ENCODE assay signal across 1 fruit fly cellular context in the genomic region with DNA sequence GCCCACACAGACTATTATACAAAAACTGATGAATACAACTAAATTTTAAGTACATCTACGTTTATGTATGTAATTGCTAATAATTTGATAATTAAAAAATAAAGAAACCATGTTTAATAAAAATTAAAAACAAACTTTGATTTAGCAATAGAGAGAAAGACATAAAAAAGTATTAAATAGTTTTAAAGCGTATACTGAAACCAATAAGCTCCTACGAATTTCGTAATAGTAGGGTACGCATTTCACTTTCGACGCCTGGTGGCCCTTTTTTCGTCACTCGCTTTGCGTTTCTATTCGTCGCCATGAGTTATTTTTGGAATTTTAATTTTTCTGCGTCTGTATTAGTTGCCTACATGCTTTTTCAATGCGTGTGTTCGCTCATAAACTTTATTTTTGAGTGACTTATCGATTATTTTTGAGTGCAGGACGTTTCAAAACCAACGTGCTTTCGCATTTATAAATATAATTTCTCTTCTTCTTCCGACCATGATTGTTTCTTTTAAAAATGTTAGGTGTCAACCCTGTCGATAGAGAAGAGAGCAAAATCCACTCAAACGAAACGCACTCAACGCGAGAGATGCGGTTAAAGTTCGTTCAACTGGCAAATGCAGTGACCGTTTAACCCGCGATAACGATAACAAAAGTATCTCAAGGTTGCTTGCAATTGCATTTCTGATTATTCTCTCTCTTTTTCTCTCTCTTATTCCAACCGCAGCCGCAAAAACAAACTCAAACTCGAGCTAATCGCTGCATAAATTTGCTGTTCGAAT.
A peak's percentile ranks its signal among the peaks of the same experiment; 100 is the strongest.
TF ChIP-seq lines count a peak whose summit lies in the region.

A gene (plus strand): TSS at position 569 of the 770 bp plus-strand sequence.

TF ChIP-seq in whole organism, embryonic, 481 proteins besides CTCF, POLR2A, EP300 and RAD21 (continued from another document and continues in another):
- TF ChIP-seq CG8290 (GFP tag; optimal IDR thresholded peaks at IDR 0.05; lab: Kevin White, UChicago) = peak; percentile 41
- TF ChIP-seq CG8290 (tag; optimal IDR thresholded peaks at IDR 0.05; lab: Kevin White, UChicago) = peak in 1 of 2 experiments; percentile 5
- TF ChIP-seq ems (GFP tag; optimal IDR thresholded peaks at IDR 0.05; lab: Kevin White, UChicago) = peak; percentile 43
- no peak for TF ChIP-seq CG12942 (GFP tag; optimal IDR thresholded peaks at IDR 0.05; lab: Kevin White, UChicago)
- TF ChIP-seq Antp (GFP tag; optimal IDR thresholded peaks at IDR 0.05; lab: Kevin White, UChicago) = peak; percentile 35
- peak; percentile 84 for TF ChIP-seq HLH4C (GFP tag; IDR thresholded peaks at IDR 0.05; lab: Robert Waterston, UW; ENCODE audit: partially characterized antibody)
- TF ChIP-seq Oli (tag; optimal IDR thresholded peaks at IDR 0.05; lab: Kevin White, UChicago) = peak; percentile 29
- TF ChIP-seq gsb-n (tag; optimal IDR thresholded peaks at IDR 0.05; lab: Kevin White, UChicago) = peak; percentile 89
- no peak for TF ChIP-seq Elba2 (GFP tag; optimal IDR thresholded peaks at IDR 0.05; lab: Kevin White, UChicago)
- peak; percentile 88 for TF ChIP-seq CG7839 (tag; optimal IDR thresholded peaks at IDR 0.05; lab: Kevin White, UChicago)
- no peak for TF ChIP-seq usp (GFP tag; optimal IDR thresholded peaks at IDR 0.05; lab: Kevin White, UChicago)
- TF ChIP-seq CG4282 (GFP tag; optimal IDR thresholded peaks at IDR 0.05; lab: Kevin White, UChicago) = no peak
- peak; percentile 84 for TF ChIP-seq CG8924 (tag; optimal IDR thresholded peaks at IDR 0.05; lab: Kevin White, UChicago)
- TF ChIP-seq Fer1 (GFP tag; optimal IDR thresholded peaks at IDR 0.05; lab: Kevin White, UChicago) = peak; percentile 87
- peak; percentile 33 for TF ChIP-seq CG34376 (GFP tag; optimal IDR thresholded peaks at IDR 0.05; lab: Kevin White, UChicago)
- TF ChIP-seq CG10654 (GFP tag; optimal IDR thresholded peaks at IDR 0.05; lab: Kevin White, UChicago) = peak; percentile 58
- TF ChIP-seq grau (tag; optimal IDR thresholded peaks at IDR 0.05; lab: Kevin White, UChicago) = peak; percentile 86
- TF ChIP-seq chinmo (GFP tag; IDR thresholded peaks at IDR 0.05; lab: Robert Waterston, UW; ENCODE audit: partially characterized antibody) = peak; percentile 85; the same call in 3 of the 4 replicates
- TF ChIP-seq wdn (GFP tag; IDR thresholded peaks at IDR 0.05; lab: Robert Waterston, UW) = 0 out of 2 replicates have a peak, but pooled peaks have one; percentile 40
- no peak for TF ChIP-seq disco-r (GFP tag; optimal IDR thresholded peaks at IDR 0.05; lab: Kevin White, UChicago)
- TF ChIP-seq bsh (GFP tag; optimal IDR thresholded peaks at IDR 0.05; lab: Kevin White, UChicago) = peak in 1 of 2 experiments; percentile 93
- TF ChIP-seq amos (GFP tag; IDR thresholded peaks at IDR 0.05; lab: Robert Waterston, UW; ENCODE audit: partially characterized antibody) = peak; percentile 22; the same call in 1 of the 2 replicates
- peak; percentile 41 for TF ChIP-seq B-H2 (GFP tag; optimal IDR thresholded peaks at IDR 0.05; lab: Kevin White, UChicago)
- TF ChIP-seq Mrtf (GFP tag; IDR thresholded peaks at IDR 0.05; lab: Robert Waterston, UW) = peak; percentile 75; the same call in 1 of the 3 replicates
- no peak for TF ChIP-seq Atf3 (GFP tag; optimal IDR thresholded peaks at IDR 0.05; lab: Kevin White, UChicago)
- TF ChIP-seq Tbp (GFP tag; optimal IDR thresholded peaks at IDR 0.05; lab: Kevin White, UChicago) = no peak
- TF ChIP-seq E2f2 (GFP tag; IDR thresholded peaks at IDR 0.05; lab: Robert Waterston, UW) = peak; percentile 50; the same call in 1 of the 2 replicates
- TF ChIP-seq CG31441 (GFP tag; IDR thresholded peaks at IDR 0.05; lab: Robert Waterston, UW) = peak; percentile 92
- peak; percentile 67 for TF ChIP-seq onecut (GFP tag; IDR thresholded peaks at IDR 0.05; lab: Robert Waterston, UW)
- peak; percentile 75 for TF ChIP-seq cg (GFP tag; optimal IDR thresholded peaks at IDR 0.05; lab: Kevin White, UChicago)
- TF ChIP-seq CG9727 (GFP tag; optimal IDR thresholded peaks at IDR 0.05; lab: Kevin White, UChicago) = peak; percentile 88
- TF ChIP-seq CG17802 (tag; optimal IDR thresholded peaks at IDR 0.05; lab: Kevin White, UChicago) = peak; percentile 31
- TF ChIP-seq CG3838 (GFP tag; optimal IDR thresholded peaks at IDR 0.05; lab: Kevin White, UChicago) = peak; percentile 8
- peak; percentile 52 for TF ChIP-seq org-1 (GFP tag; optimal IDR thresholded peaks at IDR 0.05; lab: Kevin White, UChicago)
- peak; percentile 49; the same call in 1 of the 2 replicates for TF ChIP-seq NFAT (GFP tag; IDR thresholded peaks at IDR 0.05; lab: Robert Waterston, UW)
- no peak for TF ChIP-seq hkb (optimal IDR thresholded peaks at IDR 0.05; lab: Kevin White, UChicago)
- peak; percentile 89 for TF ChIP-seq hkb (GFP tag; IDR thresholded peaks at IDR 0.05; lab: Robert Waterston, UW)
- peak; percentile 85 for TF ChIP-seq CoRest (tag; optimal IDR thresholded peaks at IDR 0.05; lab: Kevin White, UChicago)
- no peak for TF ChIP-seq jumu (GFP tag; optimal IDR thresholded peaks at IDR 0.05; lab: Kevin White, UChicago)
- no peak for TF ChIP-seq CG8089 (GFP tag; optimal IDR thresholded peaks at IDR 0.05; lab: Kevin White, UChicago)
- peak; percentile 74 for TF ChIP-seq CG13775 (GFP tag; optimal IDR thresholded peaks at IDR 0.05; lab: Kevin White, UChicago)
- TF ChIP-seq peb (GFP tag; IDR thresholded peaks at IDR 0.05; lab: Robert Waterston, UW) = peak; percentile 60; the same call in 1 of the 2 replicates
- TF ChIP-seq Hmr (GFP tag; optimal IDR thresholded peaks at IDR 0.05; lab: Kevin White, UChicago) = no peak
- no peak for TF ChIP-seq her (GFP tag; optimal IDR thresholded peaks at IDR 0.05; lab: Kevin White, UChicago)
- no peak for TF ChIP-seq CG17912 (GFP tag; optimal IDR thresholded peaks at IDR 0.05; lab: Kevin White, UChicago)
- peak; percentile 64; the same call in 1 of the 2 replicates for TF ChIP-seq Bgb (GFP tag; IDR thresholded peaks at IDR 0.05; lab: Robert Waterston, UW; ENCODE audit: partially characterized antibody)
- TF ChIP-seq nerfin-2 (GFP tag; IDR thresholded peaks at IDR 0.05; lab: Robert Waterston, UW; ENCODE audit: partially characterized antibody) = peak; percentile 87
- peak; percentile 70 for TF ChIP-seq CG18476 (GFP tag; optimal IDR thresholded peaks at IDR 0.05; lab: Kevin White, UChicago)
- TF ChIP-seq CG17385 (GFP tag; optimal IDR thresholded peaks at IDR 0.05; lab: Kevin White, UChicago) = peak; percentile 89
- TF ChIP-seq Med (GFP tag; lab: Kevin White, UChicago) = peak; percentile 90
- TF ChIP-seq CG33213 (GFP tag; optimal IDR thresholded peaks at IDR 0.05; lab: Kevin White, UChicago) = peak; percentile 41
- peak; percentile 71 for TF ChIP-seq ind (GFP tag; optimal IDR thresholded peaks at IDR 0.05; lab: Kevin White, UChicago)
- peak; percentile 89 for TF ChIP-seq phol (tag; optimal IDR thresholded peaks at IDR 0.05; lab: Kevin White, UChicago)
- peak; percentile 91 for TF ChIP-seq Sox102F (GFP tag; optimal IDR thresholded peaks at IDR 0.05; lab: Kevin White, UChicago)
- TF ChIP-seq CG32767 (GFP tag; IDR thresholded peaks at IDR 0.05; lab: Robert Waterston, UW) = peak; percentile 78
- no peak for TF ChIP-seq CG16863 (GFP tag; optimal IDR thresholded peaks at IDR 0.05; lab: Kevin White, UChicago)
- peak; percentile 74 for TF ChIP-seq Fer2 (tag; optimal IDR thresholded peaks at IDR 0.05; lab: Kevin White, UChicago)
- TF ChIP-seq bigmax (GFP tag; optimal IDR thresholded peaks at IDR 0.05; lab: Kevin White, UChicago) = no peak
- peak; percentile 73 for TF ChIP-seq CG10147 (GFP tag; optimal IDR thresholded peaks at IDR 0.05; lab: Kevin White, UChicago)
- TF ChIP-seq Blimp-1 (GFP tag; optimal IDR thresholded peaks at IDR 0.05; lab: Kevin White, UChicago) = peak; percentile 100
- TF ChIP-seq CG11560 (tag; IDR thresholded peaks at IDR 0.05; lab: Robert Waterston, UW) = no peak
- TF ChIP-seq CG7556 (GFP tag; optimal IDR thresholded peaks at IDR 0.05; lab: Kevin White, UChicago) = peak; percentile 86
- TF ChIP-seq Opbp (GFP tag; IDR thresholded peaks at IDR 0.05; lab: Robert Waterston, UW; ENCODE audit: partially characterized antibody) = peak; percentile 93; the same call in 2 of the 3 replicates
- TF ChIP-seq al (GFP tag; IDR thresholded peaks at IDR 0.05; lab: Robert Waterston, UW) = peak; percentile 74
- peak; percentile 77 for TF ChIP-seq Drgx (GFP tag; IDR thresholded peaks at IDR 0.05; lab: Robert Waterston, UW)
- peak; percentile 67 for TF ChIP-seq trh (GFP tag; optimal IDR thresholded peaks at IDR 0.05; lab: Kevin White, UChicago)
- TF ChIP-seq CG18619 (GFP tag; optimal IDR thresholded peaks at IDR 0.05; lab: Kevin White, UChicago) = peak; percentile 49
- no peak for TF ChIP-seq CG8944 (GFP tag; optimal IDR thresholded peaks at IDR 0.05; lab: Kevin White, UChicago)
- peak; percentile 76 for TF ChIP-seq CG11247 (GFP tag; IDR thresholded peaks at IDR 0.05; lab: Robert Waterston, UW)
- peak; percentile 53 for TF ChIP-seq CG12155 (GFP tag; optimal IDR thresholded peaks at IDR 0.05; lab: Kevin White, UChicago)
- TF ChIP-seq tio (GFP tag; optimal IDR thresholded peaks at IDR 0.05; lab: Kevin White, UChicago) = no peak
- TF ChIP-seq z (GFP tag; IDR thresholded peaks at IDR 0.05; lab: Robert Waterston, UW) = peak; percentile 98
- peak; percentile 73 for TF ChIP-seq CG31224 (GFP tag; IDR thresholded peaks at IDR 0.05; lab: Robert Waterston, UW)
- peak; percentile 27 for TF ChIP-seq CG10565 (GFP tag; optimal IDR thresholded peaks at IDR 0.05; lab: Kevin White, UChicago)
- peak; percentile 51; the same call in 2 of the 3 replicates for TF ChIP-seq vnd (GFP tag; IDR thresholded peaks at IDR 0.05; lab: Robert Waterston, UW; ENCODE audit: partially characterized antibody)
- peak; percentile 66 for TF ChIP-seq esg (GFP tag; conservative IDR thresholded peaks at IDR 0.05; lab: Robert Waterston, UW)
- TF ChIP-seq CG7357 (GFP tag; IDR thresholded peaks at IDR 0.05; lab: Robert Waterston, UW) = no peak; the same call in 2 of the 3 replicates
- peak; percentile 17 for TF ChIP-seq CG33557 (GFP tag; optimal IDR thresholded peaks at IDR 0.05; lab: Kevin White, UChicago)
- 0 out of 2 replicates have a peak, but pooled peaks have one; percentile 4 for TF ChIP-seq CG4360 (GFP tag; IDR thresholded peaks at IDR 0.05; lab: Robert Waterston, UW)
- peak; percentile 93 for TF ChIP-seq bbx (GFP tag; IDR thresholded peaks at IDR 0.05; lab: Robert Waterston, UW; ENCODE audit: partially characterized antibody)
- peak; percentile 84 for TF ChIP-seq zfh1 (GFP tag; IDR thresholded peaks at IDR 0.05; lab: Robert Waterston, UW)
- TF ChIP-seq ranshi (GFP tag; IDR thresholded peaks at IDR 0.05; lab: Robert Waterston, UW) = peak; percentile 83
- no peak for TF ChIP-seq Hr39 (optimal IDR thresholded peaks at IDR 0.05; lab: Kevin White, UChicago)
- TF ChIP-seq sima (GFP tag; optimal IDR thresholded peaks at IDR 0.05; lab: Kevin White, UChicago) = no peak
- peak; percentile 77 for TF ChIP-seq CG7963 (GFP tag; IDR thresholded peaks at IDR 0.05; lab: Robert Waterston, UW; ENCODE audit: partially characterized antibody)
- TF ChIP-seq eve (GFP tag; optimal IDR thresholded peaks at IDR 0.05; lab: Kevin White, UChicago) = no peak
- TF ChIP-seq croc (GFP tag; conservative IDR thresholded peaks at IDR 0.05; lab: Robert Waterston, UW) = peak; percentile 72; the same call in 2 of the 3 replicates
- TF ChIP-seq kah (GFP tag; optimal IDR thresholded peaks at IDR 0.05; lab: Kevin White, UChicago) = peak; percentile 61
- TF ChIP-seq CG17829 (tag; optimal IDR thresholded peaks at IDR 0.05; lab: Kevin White, UChicago) = peak; percentile 92
- TF ChIP-seq CG8359 (GFP tag; optimal IDR thresholded peaks at IDR 0.05; lab: Kevin White, UChicago; ENCODE audit: borderline replicate concordance) = peak; percentile 44
- peak; percentile 63 for TF ChIP-seq CG14667 (GFP tag; IDR thresholded peaks at IDR 0.05; lab: Robert Waterston, UW)
- peak; percentile 77 for TF ChIP-seq CG10209 (GFP tag; optimal IDR thresholded peaks at IDR 0.05; lab: Kevin White, UChicago)
- peak; percentile 72 for TF ChIP-seq klu (GFP tag; IDR thresholded peaks at IDR 0.05; lab: Robert Waterston, UW)
- TF ChIP-seq chm (GFP tag; IDR thresholded peaks at IDR 0.05; lab: Robert Waterston, UW) = peak; percentile 77; the same call in 1 of the 2 replicates
- TF ChIP-seq CG9797 (GFP tag; optimal IDR thresholded peaks at IDR 0.05; lab: Kevin White, UChicago) = no peak
- TF ChIP-seq Scr (GFP tag; IDR thresholded peaks at IDR 0.05; lab: Robert Waterston, UW; ENCODE audit: partially characterized antibody) = peak; percentile 59
- peak; percentile 86 for TF ChIP-seq Asciz (GFP tag; optimal IDR thresholded peaks at IDR 0.05; lab: Kevin White, UChicago)
- peak; percentile 45; the same call in 1 of the 2 replicates for TF ChIP-seq rib (GFP tag; IDR thresholded peaks at IDR 0.05; lab: Robert Waterston, UW)
- peak; percentile 12 for TF ChIP-seq CG15073 (GFP tag; optimal IDR thresholded peaks at IDR 0.05; lab: Kevin White, UChicago)
- peak; percentile 82 for TF ChIP-seq CG32772 (GFP tag; IDR thresholded peaks at IDR 0.05; lab: Robert Waterston, UW)
- 0 out of 2 replicates have a peak, but pooled peaks have one; percentile 43 for TF ChIP-seq unc-4 (GFP tag; IDR thresholded peaks at IDR 0.05; lab: Robert Waterston, UW; ENCODE audit: partially characterized antibody)
- TF ChIP-seq CG9817 (tag; optimal IDR thresholded peaks at IDR 0.05; lab: Kevin White, UChicago) = peak; percentile 58
- peak; percentile 80 for TF ChIP-seq CG3281 (GFP tag; optimal IDR thresholded peaks at IDR 0.05; lab: Kevin White, UChicago)
- TF ChIP-seq Vsx1 (GFP tag; optimal IDR thresholded peaks at IDR 0.05; lab: Kevin White, UChicago) = no peak
- peak; percentile 36 for TF ChIP-seq pros (GFP tag; optimal IDR thresholded peaks at IDR 0.05; lab: Kevin White, UChicago)
- TF ChIP-seq CG17186 (GFP tag; optimal IDR thresholded peaks at IDR 0.05; lab: Kevin White, UChicago) = no peak
- peak; percentile 79 for TF ChIP-seq ase (GFP tag; IDR thresholded peaks at IDR 0.05; lab: Robert Waterston, UW)
- peak; percentile 66 for TF ChIP-seq Atf-2 (GFP tag; optimal IDR thresholded peaks at IDR 0.05; lab: Kevin White, UChicago)
- TF ChIP-seq CG10462 (GFP tag; optimal IDR thresholded peaks at IDR 0.05; lab: Kevin White, UChicago) = no peak
- no peak for TF ChIP-seq Gsc (GFP tag; IDR thresholded peaks at IDR 0.05; lab: Robert Waterston, UW)
- no peak for TF ChIP-seq CG7928 (GFP tag; optimal IDR thresholded peaks at IDR 0.05; lab: Kevin White, UChicago)
- peak; percentile 70 for TF ChIP-seq Taf1 (GFP tag; IDR thresholded peaks at IDR 0.05; lab: Robert Waterston, UW)
- peak; percentile 45; the same call in 2 of the 3 replicates for TF ChIP-seq Doc3 (GFP tag; IDR thresholded peaks at IDR 0.05; lab: Robert Waterston, UW; ENCODE audit: partially characterized antibody)
- TF ChIP-seq danr (GFP tag; IDR thresholded peaks at IDR 0.05; lab: Robert Waterston, UW) = 0 out of 2 replicates have a peak, but pooled peaks have one; percentile 7
- peak; percentile 93 for TF ChIP-seq CG17361 (GFP tag; IDR thresholded peaks at IDR 0.05; lab: Robert Waterston, UW)
- peak; percentile 66 for TF ChIP-seq gsb (GFP tag; IDR thresholded peaks at IDR 0.05; lab: Robert Waterston, UW)
